Fruit fly (Drosophila melanogaster): Measurements from ENCODE around the gene CG7990.

Gene CG7990

dm6 chrX:19229855-19230433, 28.2 kb upstream of the CG7990 start (continued):
- TF ChIP-seq Hr4 (GFP tag; optimal IDR thresholded peaks at IDR 0.05) (peak; percentile 65), Ets96B (tag; optimal IDR thresholded peaks at IDR 0.05) (peak; percentile 49), fkh (GFP tag; optimal IDR thresholded peaks at IDR 0.05) (no peak), spab (GFP tag; optimal IDR thresholded peaks at IDR 0.05) (peak; percentile 26), pdm3 (GFP tag; optimal IDR thresholded peaks at IDR 0.05) (peak; percentile 72), CG4318 (GFP tag; optimal IDR thresholded peaks at IDR 0.05) (peak; percentile 75), salr (GFP tag; optimal IDR thresholded peaks at IDR 0.05) (peak in 1 of 2 experiments; percentile 66), vri (GFP tag; optimal IDR thresholded peaks at IDR 0.05) (no peak), fd85E (GFP tag; optimal IDR thresholded peaks at IDR 0.05) (peak; percentile 16), Eip78C (GFP tag) (peak; percentile 95), dac (GFP tag; optimal IDR thresholded peaks at IDR 0.05) (peak; percentile 67)

- TF ChIP-seq CG8119 (GFP tag; IDR thresholded peaks at IDR 0.05) (0 out of 3 replicates have a peak, but pooled peaks have one; percentile 4), Met (GFP tag; optimal IDR thresholded peaks at IDR 0.05) (no peak), vri (GFP tag; optimal IDR thresholded peaks at IDR 0.05) (no peak), CG6808 (GFP tag; optimal IDR thresholded peaks at IDR 0.05) (no peak), CG1621 (tag; optimal IDR thresholded peaks at IDR 0.05) (peak; percentile 63), CG3032 (tag; optimal IDR thresholded peaks at IDR 0.05) (peak; percentile 11), Eip78C (GFP tag) (no peak), CG16779 (tag; optimal IDR thresholded peaks at IDR 0.05) (no peak), spab (GFP tag; optimal IDR thresholded peaks at IDR 0.05) (peak; percentile 28), CG8632 (GFP tag; optimal IDR thresholded peaks at IDR 0.05) (peak; percentile 3), ss (GFP tag; optimal IDR thresholded peaks at IDR 0.05) (peak in 1 of 2 experiments; percentile 57), Sox14 (GFP tag; optimal IDR thresholded peaks at IDR 0.05) (no peak), CG3919 (GFP tag; optimal IDR thresholded peaks at IDR 0.05) (no peak), CG6163 (GFP tag; IDR thresholded peaks at IDR 0.05) (0 out of 3 replicates have a peak, but pooled peaks have one; percentile 36), svp (GFP tag) (peak; percentile 62)
Observed at dm6 chrX:19225304-19225640, 23.5 kb upstream of the CG7990 start.

dm6 chrX:19224580-19225303, 23.0 kb upstream of the CG7990 start:
- TF ChIP-seq CG3919 (GFP tag; optimal IDR thresholded peaks at IDR 0.05) (peak; percentile 50), pdm3 (GFP tag; optimal IDR thresholded peaks at IDR 0.05) (peak; percentile 37), Hr39 (GFP tag; optimal IDR thresholded peaks at IDR 0.05) (no peak), cyc (GFP tag; optimal IDR thresholded peaks at IDR 0.05) (no peak), CG10669 (GFP tag; optimal IDR thresholded peaks at IDR 0.05) (peak; percentile 40), Hr4 (GFP tag; optimal IDR thresholded peaks at IDR 0.05) (peak; percentile 37), svp (GFP tag) (no peak), dsx (GFP tag; optimal IDR thresholded peaks at IDR 0.05; ENCODE audit: poor library complexity, severe bottlenecking) (peak; percentile 7), Gug (GFP tag; IDR thresholded peaks at IDR 0.05) (no peak), CG11294 (GFP tag; IDR thresholded peaks at IDR 0.05) (no peak), Blimp-1 (GFP tag; optimal IDR thresholded peaks at IDR 0.05) (no peak), esn (GFP tag; optimal IDR thresholded peaks at IDR 0.05) (peak; percentile 61), CG8319 (GFP tag; optimal IDR thresholded peaks at IDR 0.05) (peak; percentile 4), CG6163 (GFP tag; IDR thresholded peaks at IDR 0.05) (no peak), Smox (GFP tag; optimal IDR thresholded peaks at IDR 0.05) (peak; percentile 34), Eip75B (GFP tag; optimal IDR thresholded peaks at IDR 0.05) (peak; percentile 37), eg (GFP tag; IDR thresholded peaks at IDR 0.05) (0 out of 3 replicates have a peak, but pooled peaks have one; percentile 27), CG10631 (GFP tag; optimal IDR thresholded peaks at IDR 0.05) (peak; percentile 71), CG4318 (GFP tag; optimal IDR thresholded peaks at IDR 0.05) (peak; percentile 75), CG34406 (GFP tag; optimal IDR thresholded peaks at IDR 0.05) (peak; percentile 71), CG11762 (GFP tag; optimal IDR thresholded peaks at IDR 0.05; ENCODE audit: insufficient read depth) (peak; percentile 32), CG6276 (GFP tag; optimal IDR thresholded peaks at IDR 0.05) (peak; percentile 62), vri (GFP tag; optimal IDR thresholded peaks at IDR 0.05) (no peak), Eip93F (GFP tag; optimal IDR thresholded peaks at IDR 0.05) (no peak), Met (GFP tag; optimal IDR thresholded peaks at IDR 0.05) (peak; percentile 18), net (GFP tag; optimal IDR thresholded peaks at IDR 0.05) (peak; percentile 49), CG3032 (tag; optimal IDR thresholded peaks at IDR 0.05) (peak; percentile 65), Hr38 (GFP tag; optimal IDR thresholded peaks at IDR 0.05) (no peak), CG1621 (tag; optimal IDR thresholded peaks at IDR 0.05) (no peak), CG11902 (GFP tag; optimal IDR thresholded peaks at IDR 0.05) (no peak), CG8119 (GFP tag; IDR thresholded peaks at IDR 0.05) (peak; percentile 55; the same call in 1 of the 3 replicates), Sox15 (GFP tag; optimal IDR thresholded peaks at IDR 0.05) (no peak)
